Worm (Caenorhabditis elegans) whole organism, L3 larva: Measurements from ENCODE around the gene M01B2.13.

Experiments used
- R02D3.7 ChIP-seq: fragments of 150-350 bp; optimal IDR thresholded peaks from 2 replicates; lab custom pipeline; 2014; ENCODE audit warnings: missing biosample characterization, missing genetic modification characterization
- ama-1 ChIP-seq: fragments of 150-350 bp; optimal IDR thresholded peaks from 2 replicates; lab custom pipeline; 2018
- elt-1 ChIP-seq: fragments of 150-350 bp; optimal IDR thresholded peaks from 2 replicates; lab custom pipeline; 2014; ENCODE audit warnings: missing biosample characterization, missing genetic modification characterization
- fkh-10 ChIP-seq: sonication (generic microtip); optimal IDR thresholded peaks from 2 replicates; lab custom pipeline; 2017; ENCODE audit warnings: missing biosample characterization, missing genetic modification reagents, missing genetic modification characterization
- jun-1 ChIP-seq: fragments of 150-350 bp; optimal IDR thresholded peaks from 2 replicates; lab custom pipeline; 2014; ENCODE audit warnings: missing biosample characterization, missing genetic modification reagents, missing genetic modification characterization
- nhr-11 ChIP-seq: fragments of 150-350 bp; optimal IDR thresholded peaks from 2 replicates; lab custom pipeline; 2014; ENCODE audit warnings: missing biosample characterization, missing genetic modification characterization
- nhr-12 ChIP-seq: fragments of 150-350 bp; optimal IDR thresholded peaks from 2 replicates; lab custom pipeline; 2014; ENCODE audit warnings: missing biosample characterization, missing genetic modification characterization
- skn-1 ChIP-seq: fragments of 150-350 bp; optimal IDR thresholded peaks from 2 replicates; lab custom pipeline; 2014; ENCODE audit warnings: missing biosample characterization, missing genetic modification characterization
- tbx-2 ChIP-seq: sonication (generic microtip); optimal IDR thresholded peaks from 2 replicates; lab custom pipeline; 2016; ENCODE audit warnings: mild to moderate bottlenecking, missing genetic modification characterization, missing compliant biosample characterization
- unc-39 ChIP-seq: sonication (generic microtip); optimal IDR thresholded peaks from 4 replicates; lab custom pipeline; 2017; ENCODE audit warnings: missing biosample characterization, missing genetic modification characterization

ce11 chrV:15272263-15272662 is 6.5 kb upstream of the M01B2.13 start, which contains the start of gene T10H4.4:
- TF ChIP-seq jun-1 (no peak), nhr-12 (tag; lab: Kevin White, UChicago) (no peak), tbx-2 (no peak), ama-1 (lab: Kevin White, UChicago) (no peak), elt-1 (no peak), skn-1 (no peak), fkh-10 (no peak), R02D3.7 (tag; lab: Kevin White, UChicago) (no peak), nhr-11 (tag; lab: Kevin White, UChicago) (no peak), unc-39 (tag; lab: Kevin White, UChicago) (no peak)
